Fruit fly (Drosophila melanogaster) whole organism, wandering third instar larva: ENCODE results near the gene Mkrn1.

ENCODE experiments used
- Abd-B ChIP-seq: fragments of >200 bp; optimal IDR thresholded peaks from 2 replicates; lab custom pipeline; 2017; ENCODE audit warnings: missing biosample characterization, missing genetic modification characterization
- CG32264 ChIP-seq: fragments of 200-800 bp; sonication (Bioruptor generic); optimal IDR thresholded peaks from 2 replicates; lab custom pipeline; 2016; ENCODE audit warnings: missing biosample characterization, missing genetic modification characterization
- CG9705 ChIP-seq: fragments of 200-800 bp; sonication (Bioruptor generic); optimal IDR thresholded peaks from 2 replicates; lab custom pipeline; 2018; ENCODE audit warnings: missing biosample characterization, mild to moderate bottlenecking, missing genetic modification characterization
- CrebA ChIP-seq: fragments of 200-800 bp; sonication (Bioruptor generic); optimal IDR thresholded peaks from 2 replicates; lab custom pipeline; 2016; ENCODE audit warnings: missing biosample characterization, mild to moderate bottlenecking, missing genetic modification characterization, borderline replicate concordance
- Dfd ChIP-seq: fragments of >200 bp; optimal IDR thresholded peaks from 2 replicates; lab custom pipeline; 2017; ENCODE audit warnings: missing biosample characterization, missing genetic modification characterization
- Dif ChIP-seq: fragments of 200-275, 200-300 bp; sonication (Bioruptor generic); optimal IDR thresholded peaks from 2 replicates; lab custom pipeline; 2018; ENCODE audit warnings: missing biosample characterization, missing genetic modification characterization; ENCODE audit not compliant: partially characterized antibody
- GATAd ChIP-seq: sonication (Bioruptor generic); optimal IDR thresholded peaks from 2 replicates; lab custom pipeline; 2016; ENCODE audit warnings: missing biosample characterization, missing genetic modification characterization
- HLH106 ChIP-seq: fragments of 200-800 bp; optimal IDR thresholded peaks from 3 replicates; lab custom pipeline; 2019; ENCODE audit warnings: missing biosample characterization, mild to moderate bottlenecking, missing genetic modification characterization, moderate library complexity
- Hnf4 ChIP-seq: fragments of 200-800 bp; sonication (Bioruptor generic); optimal IDR thresholded peaks from 2 replicates; lab custom pipeline; 2016; ENCODE audit warnings: missing biosample characterization, mild to moderate bottlenecking, missing genetic modification characterization
- Hr78 ChIP-seq: fragments of >200 bp; optimal IDR thresholded peaks from 2 replicates; lab custom pipeline; 2017; ENCODE audit warnings: missing biosample characterization, missing genetic modification characterization
- Hr83 ChIP-seq: fragments of 200-300 bp; sonication (Bioruptor generic); optimal IDR thresholded peaks from 2 replicates; lab custom pipeline; 2016; ENCODE audit warnings: missing biosample characterization, mild to moderate bottlenecking, missing genetic modification characterization, moderate library complexity; ENCODE audit not compliant: poor library complexity, severe bottlenecking
- Jra ChIP-seq: sonication (Bioruptor generic); optimal IDR thresholded peaks from 2 replicates; lab custom pipeline; 2016; ENCODE audit warnings: missing biosample characterization, missing genetic modification characterization
- Mio ChIP-seq: sonication (Bioruptor generic); optimal IDR thresholded peaks from 2 replicates; lab custom pipeline; 2016; ENCODE audit warnings: missing biosample characterization, missing genetic modification characterization
- Myc ChIP-seq: fragments of >200 bp; optimal IDR thresholded peaks from 2 replicates; lab custom pipeline; 2017
- N ChIP-seq: fragments of >200 bp; optimal IDR thresholded peaks from 2 replicates; lab custom pipeline; 2018; ENCODE audit warnings: missing biosample characterization, missing external identifiers, missing genetic modification characterization
- OdsH ChIP-seq: fragments of 200-800 bp; sonication (Bioruptor generic); optimal IDR thresholded peaks from 2 replicates; lab custom pipeline; 2016; ENCODE audit warnings: missing biosample characterization, mild to moderate bottlenecking, missing genetic modification characterization
- Rel ChIP-seq, 2 experiments: fragments of 200-800 bp; sonication (Bioruptor generic) in 1 of 2; optimal IDR thresholded peaks; 2 replicates in 1 of 2; 3 replicates in 1 of 2; lab custom pipeline; 2016 to 2019; ENCODE audit warnings: mild to moderate bottlenecking in 2 of 2, missing biosample characterization in 2 of 2, missing genetic modification characterization in 2 of 2, moderate library complexity in 1 of 2
- Sp1 ChIP-seq: fragments of 200-800 bp; sonication (Bioruptor generic); optimal IDR thresholded peaks from 3 replicates; lab custom pipeline; 2019; ENCODE audit warnings: missing biosample characterization, mild to moderate bottlenecking, missing genetic modification characterization, moderate library complexity
- Vsx2 ChIP-seq: fragments of 200-300, 225-300 bp; sonication (Bioruptor generic); optimal IDR thresholded peaks from 2 replicates; lab custom pipeline; 2018; ENCODE audit warnings: missing biosample characterization, missing genetic modification characterization; ENCODE audit not compliant: partially characterized antibody
- br ChIP-seq: fragments of 200-800 bp; sonication (Bioruptor generic); optimal IDR thresholded peaks from 2 replicates; lab custom pipeline; 2016; ENCODE audit warnings: missing biosample characterization, missing genetic modification characterization
- brk ChIP-seq: fragments of 200-800 bp; sonication (Bioruptor generic); optimal IDR thresholded peaks from 2 replicates; lab custom pipeline; 2016; ENCODE audit warnings: missing biosample characterization, mild to moderate bottlenecking, missing genetic modification characterization
- dl ChIP-seq, 2 experiments: fragments of 175-275, 200-275 bp in 1 of 2; fragments of 200-275 bp in 1 of 2; sonication (Bioruptor generic); optimal IDR thresholded peaks; lab custom pipeline; 2018; ENCODE audit warnings: mild to moderate bottlenecking in 2 of 2, missing biosample characterization in 2 of 2, missing genetic modification characterization in 2 of 2, moderate library complexity in 2 of 2; ENCODE audit not compliant: partially characterized antibody in 2 of 2, insufficient read depth in 1 of 2
- dmrt93B ChIP-seq: fragments of 200-800 bp; sonication (Bioruptor generic); optimal IDR thresholded peaks from 2 replicates; lab custom pipeline; 2018; ENCODE audit warnings: missing biosample characterization, mild to moderate bottlenecking, missing genetic modification characterization
- dsf ChIP-seq: sonication (Bioruptor generic); optimal IDR thresholded peaks from 2 replicates; lab custom pipeline; 2016; ENCODE audit warnings: missing biosample characterization, missing genetic modification characterization, borderline replicate concordance
- ey ChIP-seq: fragments of 200-800 bp; sonication (Bioruptor generic); optimal IDR thresholded peaks from 2 replicates; lab custom pipeline; 2016; ENCODE audit warnings: missing biosample characterization, missing genetic modification characterization
- foxo ChIP-seq, 2 experiments: fragments of 200-800 bp; sonication (Bioruptor generic); optimal IDR thresholded peaks; 2 replicates in 1 of 2; 3 replicates in 1 of 2; lab custom pipeline; 2016 to 2017; ENCODE audit warnings: missing biosample characterization in 2 of 2, missing genetic modification characterization in 2 of 2
- fru ChIP-seq: fragments of 200-800 bp; sonication (Bioruptor generic); optimal IDR thresholded peaks from 3 replicates; lab custom pipeline; 2016; ENCODE audit warnings: missing biosample characterization, mild to moderate bottlenecking, missing genetic modification characterization
- h ChIP-seq: fragments of 200-800 bp; sonication (Bioruptor generic); optimal IDR thresholded peaks from 3 replicates; lab custom pipeline; 2016; ENCODE audit warnings: missing biosample characterization, mild to moderate bottlenecking, missing genetic modification characterization
- jim ChIP-seq: fragments of 175-275, 200-325 bp; sonication (Bioruptor generic); optimal IDR thresholded peaks from 2 replicates; lab custom pipeline; 2016; ENCODE audit warnings: missing biosample characterization, mild to moderate bottlenecking, missing genetic modification characterization
- lola ChIP-seq: fragments of >200 bp; optimal IDR thresholded peaks from 2 replicates; lab custom pipeline; 2017; ENCODE audit warnings: missing biosample characterization, missing genetic modification characterization
- pan ChIP-seq: fragments of >200 bp; optimal IDR thresholded peaks from 2 replicates; lab custom pipeline; 2017
- psq ChIP-seq: fragments of 200-800 bp; sonication (Bioruptor generic); optimal IDR thresholded peaks from 3 replicates; lab custom pipeline; 2017; ENCODE audit warnings: missing biosample characterization, mild to moderate bottlenecking, missing genetic modification characterization, moderate library complexity
- rgr ChIP-seq: fragments of 200-800 bp; sonication (Bioruptor generic); optimal IDR thresholded peaks from 3 replicates; lab custom pipeline; 2016; ENCODE audit warnings: missing biosample characterization, mild to moderate bottlenecking, missing genetic modification characterization
- sage ChIP-seq: fragments of 200-800 bp; sonication (Bioruptor generic); optimal IDR thresholded peaks from 2 replicates; lab custom pipeline; 2016; ENCODE audit warnings: missing biosample characterization, mild to moderate bottlenecking, missing genetic modification characterization
- sv ChIP-seq: fragments of 200-800 bp; sonication (Bioruptor generic); optimal IDR thresholded peaks from 3 replicates; lab custom pipeline; 2016; ENCODE audit warnings: missing biosample characterization, missing genetic modification characterization
- tai ChIP-seq: sonication (Bioruptor generic); optimal IDR thresholded peaks from 2 replicates; lab custom pipeline; 2016; ENCODE audit warnings: missing biosample characterization, missing genetic modification characterization
- usp ChIP-seq: fragments of >200 bp; optimal IDR thresholded peaks from 2 replicates; lab custom pipeline; 2017; ENCODE audit warnings: missing biosample characterization, missing genetic modification characterization
- woc ChIP-seq: sonication (Bioruptor generic); optimal IDR thresholded peaks from 2 replicates; lab custom pipeline; 2016; ENCODE audit warnings: missing biosample characterization, mild to moderate bottlenecking, missing genetic modification characterization

Gene Mkrn1

DNA sequence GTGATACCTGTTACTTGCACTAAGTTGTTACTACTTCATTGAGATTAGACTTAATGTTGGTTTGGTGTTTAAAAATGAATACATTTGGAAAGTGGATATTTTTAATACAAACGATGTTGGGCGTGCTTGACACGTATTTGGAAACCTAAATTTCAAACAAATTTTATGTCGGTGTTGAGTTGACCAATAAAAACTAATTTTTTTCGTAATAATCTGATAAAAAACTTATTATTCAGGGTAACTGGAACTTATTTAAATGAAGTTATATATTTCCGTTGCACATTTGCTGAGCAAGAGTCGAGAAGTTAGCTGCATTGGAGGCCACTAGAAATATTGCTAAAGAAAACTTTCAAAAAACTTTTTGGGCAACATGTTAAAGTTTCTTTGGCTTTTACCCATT, 8.5 kb upstream of the Mkrn1 start, which contains the start of gene CG33290:
Gene CG33290, plus strand, starts transcription at position 301 of the 400 bp plus-strand sequence.
- TF ChIP-seq N, result no peak
- TF ChIP-seq foxo (GFP tag; optimal IDR thresholded peaks at IDR 0.05; lab: Kevin White, UChicago), result no peak
- TF ChIP-seq Mio (GFP tag; lab: Kevin White, UChicago), result no peak
- TF ChIP-seq CrebA (GFP tag; lab: Kevin White, UChicago), result no peak
- no peak for TF ChIP-seq Myc
- no peak for TF ChIP-seq brk (GFP tag; lab: Kevin White, UChicago)
- no peak for TF ChIP-seq sv
- TF ChIP-seq lola (GFP tag; lab: Kevin White, UChicago), result no peak
- no peak for TF ChIP-seq dsf
- TF ChIP-seq sage, result no peak
- TF ChIP-seq GATAd (GFP tag; lab: Kevin White, UChicago), result no peak
- TF ChIP-seq rgr (GFP tag; lab: Kevin White, UChicago), result no peak
- TF ChIP-seq CG32264, result no peak

dm6 chr3L:21539245-21540196, 6.0 kb upstream of the Mkrn1 start, which contains the start of the genes COX8 and VhaM9.7-b:
Gene COX8 (minus strand): TSS chr3L:21539447.
Gene VhaM9.7-b (plus strand): TSS chr3L:21539862.
- no peak for TF ChIP-seq CrebA (GFP tag; lab: Kevin White, UChicago)
- no peak for TF ChIP-seq Mio (GFP tag; lab: Kevin White, UChicago)
- no peak for TF ChIP-seq br (GFP tag; lab: Kevin White, UChicago)
- no peak for TF ChIP-seq Hr78 (GFP tag; lab: Kevin White, UChicago)
- TF ChIP-seq dmrt93B, result no peak
- no peak for TF ChIP-seq Abd-B (GFP tag; lab: Kevin White, UChicago)
- no peak for TF ChIP-seq N
- peak; percentile 17 for TF ChIP-seq psq (GFP tag; lab: Kevin White, UChicago)
- peak; percentile 71 for TF ChIP-seq brk (GFP tag; lab: Kevin White, UChicago)
- peak; percentile 69 for TF ChIP-seq dsf
- peak; percentile 63 for TF ChIP-seq CG9705 (GFP tag; lab: Kevin White, UChicago)
- TF ChIP-seq jim (GFP tag; lab: Kevin White, UChicago), result no peak
- TF ChIP-seq woc (GFP tag; lab: Kevin White, UChicago), result peak; percentile 86
- TF ChIP-seq usp, result no peak
- TF ChIP-seq foxo (GFP tag; optimal IDR thresholded peaks at IDR 0.05; lab: Kevin White, UChicago), result no peak
- TF ChIP-seq Dfd (GFP tag; lab: Kevin White, UChicago), result no peak
- TF ChIP-seq Dif, result no peak
- no peak for TF ChIP-seq rgr (GFP tag; lab: Kevin White, UChicago)
- peak; percentile 56 for TF ChIP-seq Hnf4 (GFP tag; lab: Kevin White, UChicago)
- TF ChIP-seq h (GFP tag; lab: Kevin White, UChicago), result no peak
- TF ChIP-seq Hr83, result peak; percentile 83
- no peak for TF ChIP-seq Rel (GFP tag; optimal IDR thresholded peaks at IDR 0.05; lab: Kevin White, UChicago)
- peak; percentile 86 for TF ChIP-seq Rel (tag; optimal IDR thresholded peaks at IDR 0.05; lab: Kevin White, UChicago)
- no peak for TF ChIP-seq Vsx2 (GFP tag; lab: Kevin White, UChicago)
- no peak for TF ChIP-seq dl (GFP tag; optimal IDR thresholded peaks at IDR 0.05; lab: Kevin White, UChicago; ENCODE audit: insufficient read depth in 1 of 2, partially characterized antibody in 2 of 2)
- TF ChIP-seq Sp1 (GFP tag; lab: Kevin White, UChicago), result no peak
- TF ChIP-seq sage, result no peak
- TF ChIP-seq HLH106, result no peak
- no peak for TF ChIP-seq OdsH (GFP tag; lab: Kevin White, UChicago)
- peak; percentile 36 for TF ChIP-seq sv
- no peak for TF ChIP-seq pan (lab: Kevin White, UChicago)
- TF ChIP-seq GATAd (GFP tag; lab: Kevin White, UChicago), result no peak
- TF ChIP-seq tai (GFP tag; lab: Kevin White, UChicago), result no peak
- TF ChIP-seq lola (GFP tag; lab: Kevin White, UChicago), result no peak
- TF ChIP-seq CG32264, result no peak
- no peak for TF ChIP-seq Jra
- TF ChIP-seq ey (GFP tag; lab: Kevin White, UChicago), result peak; percentile 48
- TF ChIP-seq Myc, result peak; percentile 11
- TF ChIP-seq fru (GFP tag; lab: Kevin White, UChicago), result no peak
